Worm (Caenorhabditis elegans): ENCODE measurements around the gene pnc-2.

Gene pnc-2

ce11 chrIV:14864529-14864928 is 45.0 kb downstream of the pnc-2 start:
- no peak for TF ChIP-seq npax-4 (tag; optimal IDR thresholded peaks at IDR 0.05)
- no peak for TF ChIP-seq rnt-1 (tag; optimal IDR thresholded peaks at IDR 0.05)
- TF ChIP-seq ceh-22 (tag; optimal IDR thresholded peaks at IDR 0.05): no peak
- no peak for TF ChIP-seq ceh-2 (tag; optimal IDR thresholded peaks at IDR 0.05)
- TF ChIP-seq mec-3 (tag; optimal IDR thresholded peaks at IDR 0.05; ENCODE audit: borderline replicate concordance): no peak
- TF ChIP-seq pros-1 (tag; optimal IDR thresholded peaks at IDR 0.05): no peak

- no peak for TF ChIP-seq C38D4.7 (GFP tag; optimal IDR thresholded peaks at IDR 0.05)
- TF ChIP-seq dmd-4 (tag; optimal IDR thresholded peaks at IDR 0.05; ENCODE audit: borderline replicate concordance): no peak
- no peak for TF ChIP-seq nhr-232 (tag; optimal IDR thresholded peaks at IDR 0.05)
- TF ChIP-seq fkh-10 (GFP tag; optimal IDR thresholded peaks at IDR 0.05): no peak
- no peak for TF ChIP-seq che-1 (tag; optimal IDR thresholded peaks at IDR 0.05)
- no peak for TF ChIP-seq hlh-15 (tag; optimal IDR thresholded peaks at IDR 0.05)
- no peak for TF ChIP-seq madf-2 (tag; optimal IDR thresholded peaks at IDR 0.05)
- no peak for TF ChIP-seq hlh-8 (tag; optimal IDR thresholded peaks at IDR 0.05)
- no peak for TF ChIP-seq sdc-2 (tag; optimal IDR thresholded peaks at IDR 0.05)
- no peak for TF ChIP-seq dve-1 (tag; optimal IDR thresholded peaks at IDR 0.05)
Observed at ce11 chrIV:14863772-14864171, 45.7 kb downstream of the pnc-2 start.

- no peak for TF ChIP-seq ceh-19 (GFP tag; optimal IDR thresholded peaks at IDR 0.05)
- TF ChIP-seq pros-1 (tag; optimal IDR thresholded peaks at IDR 0.05): no peak
- no peak for TF ChIP-seq C08G9.2 (tag; optimal IDR thresholded peaks at IDR 0.05)
- TF ChIP-seq elt-2 (tag; optimal IDR thresholded peaks at IDR 0.05): no peak
Observed at ce11 chrIV:14862147-14862546, 47.3 kb downstream of the pnc-2 start, which contains the start of gene Y57G11C.38. Gene Y57G11C.38 (plus strand): TSS chrIV:14862447.

- no peak for TF ChIP-seq dve-1 (tag; optimal IDR thresholded peaks at IDR 0.05)
- no peak for TF ChIP-seq ceh-34 (tag; optimal IDR thresholded peaks at IDR 0.05)
- TF ChIP-seq Y22D7AL.16 (tag; optimal IDR thresholded peaks at IDR 0.05): no peak
- TF ChIP-seq ahr-1 (tag; optimal IDR thresholded peaks at IDR 0.05): no peak
- TF ChIP-seq lim-6 (tag; optimal IDR thresholded peaks at IDR 0.05): no peak
- TF ChIP-seq ttx-3 (tag; optimal IDR thresholded peaks at IDR 0.05): no peak
- TF ChIP-seq nfya-1 (tag; optimal IDR thresholded peaks at IDR 0.05): no peak
- TF ChIP-seq fax-1 (tag; optimal IDR thresholded peaks at IDR 0.05): no peak
- no peak for TF ChIP-seq unc-55 (GFP tag; optimal IDR thresholded peaks at IDR 0.05)
- TF ChIP-seq pha-2 (tag; optimal IDR thresholded peaks at IDR 0.05): no peak
- no peak for TF ChIP-seq pqm-1 (tag; optimal IDR thresholded peaks at IDR 0.05)
- no peak for TF ChIP-seq sox-2 (GFP tag; IDR thresholded peaks at IDR 0.05)
- no peak for TF ChIP-seq ceh-19 (GFP tag; optimal IDR thresholded peaks at IDR 0.05)
- TF ChIP-seq pros-1 (tag; optimal IDR thresholded peaks at IDR 0.05): no peak
- no peak for TF ChIP-seq nhr-11 (tag; optimal IDR thresholded peaks at IDR 0.05)
Observed at ce11 chrIV:14861691-14862090, 47.8 kb downstream of the pnc-2 start, which contains the start of gene Y57G11C.23. Gene Y57G11C.23 (minus strand): TSS chrIV:14861791.
